Worm (Caenorhabditis elegans) whole organism, L4 larva: Measurements from ENCODE around the gene fbxc-23.

ENCODE experiments used
- F10B5.3 ChIP-seq: sonication (generic microtip); optimal IDR thresholded peaks from 2 replicates; lab custom pipeline; 2016; ENCODE audit warnings: mild to moderate bottlenecking, missing genetic modification characterization, missing compliant biosample characterization
- F37D6.2 ChIP-seq: sonication (generic microtip); optimal IDR thresholded peaks from 2 replicates; lab custom pipeline; 2016; ENCODE audit warnings: mild to moderate bottlenecking, missing genetic modification characterization, missing compliant biosample characterization
- F49E8.2 ChIP-seq: sonication (generic microtip); optimal IDR thresholded peaks from 2 replicates; lab custom pipeline; 2016; ENCODE audit warnings: missing compliant biosample characterization, mild to moderate bottlenecking, missing genetic modification characterization, borderline replicate concordance
- Y48G9A.11 ChIP-seq: fragments of 200-800 bp; sonication (Bioruptor generic); IDR thresholded peaks from 2 replicates; pipeline ENCODE4 v1.3.6; 2022; ENCODE audit warnings: missing genetic modification reagents, missing genetic modification characterization, missing compliant biosample characterization
- Y5F2A.4 ChIP-seq: fragments of 200-800 bp; sonication (Bioruptor generic); optimal IDR thresholded peaks from 2 replicates; lab custom pipeline; 2018; ENCODE audit warnings: mild to moderate bottlenecking, missing genetic modification characterization, missing compliant biosample characterization
- Y75B8A.6 ChIP-seq: fragments of 200-800 bp; sonication (Bioruptor generic); IDR thresholded peaks from 2 replicates; pipeline ENCODE4 v1.3.6; 2022; ENCODE audit warnings: missing genetic modification reagents, missing genetic modification characterization, missing compliant biosample characterization
- aha-1 ChIP-seq: fragments of 150-350 bp; peaks from one replicate; lab custom pipeline; 2014; ENCODE audit warnings: missing biosample characterization, missing genetic modification characterization
- ceh-20 ChIP-seq: fragments of 200-800 bp; sonication (Bioruptor generic); IDR thresholded peaks from 2 replicates; pipeline ENCODE4 v1.3.6; 2022; ENCODE audit warnings: missing genetic modification reagents, missing genetic modification characterization, missing compliant biosample characterization
- ceh-28 ChIP-seq: fragments of 150-350 bp; optimal IDR thresholded peaks from 2 replicates; lab custom pipeline; 2014; ENCODE audit warnings: missing biosample characterization, missing genetic modification reagents, missing genetic modification characterization
- dmd-8 ChIP-seq: fragments of 200-800 bp; sonication (Bioruptor generic); IDR thresholded peaks from 2 replicates; pipeline ENCODE4 v1.3.6; 2022; ENCODE audit warnings: missing genetic modification characterization, missing compliant biosample characterization
- dpl-1 ChIP-seq: fragments of 150-350 bp; optimal IDR thresholded peaks from 2 replicates; lab custom pipeline; 2014; ENCODE audit warnings: missing biosample characterization, missing genetic modification reagents, missing genetic modification characterization
- egl-27 ChIP-seq: sonication (generic microtip); optimal IDR thresholded peaks from 3 replicates; lab custom pipeline; 2017; ENCODE audit warnings: missing biosample characterization, missing genetic modification reagents, missing genetic modification characterization
- egl-43 ChIP-seq: fragments of 200-800 bp; sonication (Bioruptor generic); IDR thresholded peaks from 2 replicates; pipeline ENCODE4 v1.3.6; 2022; ENCODE audit warnings: missing genetic modification reagents, missing genetic modification characterization, missing compliant biosample characterization
- fkh-10 ChIP-seq: fragments of 150-350 bp; optimal IDR thresholded peaks from 2 replicates; lab custom pipeline; 2014; ENCODE audit warnings: missing biosample characterization, missing genetic modification reagents, missing genetic modification characterization
- hif-1 ChIP-seq, 2 experiments: sonication (generic microtip); optimal IDR thresholded peaks; 2 replicates each; lab custom pipeline; 2016 to 2017; ENCODE audit warnings: missing compliant biosample characterization in 2 of 2, missing genetic modification characterization in 2 of 2, missing genetic modification reagents in 2 of 2, missing genotype in 2 of 2, mild to moderate bottlenecking in 1 of 2
- hlh-30 ChIP-seq: sonication (generic microtip); optimal IDR thresholded peaks from 2 replicates; lab custom pipeline; 2017; ENCODE audit warnings: antibody characterized with exemption, mild to moderate bottlenecking, missing genetic modification characterization, missing compliant biosample characterization; ENCODE audit not compliant: insufficient read depth
- lin-1 ChIP-seq: fragments of 200-800 bp; sonication (Bioruptor generic); IDR thresholded peaks from 2 replicates; pipeline ENCODE4 v1.3.6; 2022; ENCODE audit warnings: missing genetic modification reagents, missing genetic modification characterization, missing compliant biosample characterization
- lir-3 ChIP-seq: sonication (generic microtip); optimal IDR thresholded peaks from 2 replicates; lab custom pipeline; 2016; ENCODE audit warnings: mild to moderate bottlenecking, missing genetic modification characterization, missing compliant biosample characterization
- madf-5 ChIP-seq, 2 experiments: fragments of 200-800 bp; sonication (Bioruptor generic); IDR thresholded peaks; 2 replicates each; pipeline ENCODE4 v1.3.6; 2022; ENCODE audit warnings: missing compliant biosample characterization in 2 of 2, missing genetic modification characterization in 2 of 2
- mdl-1 ChIP-seq, 2 experiments: fragments of 150-350 bp in 1 of 2; sonication (generic microtip) in 1 of 2; optimal IDR thresholded peaks; 2 replicates each; lab custom pipeline; 2014 to 2017; ENCODE audit warnings: missing biosample characterization in 2 of 2, missing genetic modification characterization in 2 of 2
- mep-1 ChIP-seq: fragments of 150-350 bp; sonication (generic microtip); optimal IDR thresholded peaks from 3 replicates; lab custom pipeline; 2014; ENCODE audit warnings: missing biosample characterization, missing genetic modification characterization
- nhr-11 ChIP-seq: fragments of 150-350 bp; optimal IDR thresholded peaks from 2 replicates; lab custom pipeline; 2014; ENCODE audit warnings: missing biosample characterization, missing genetic modification characterization
- nhr-25 ChIP-seq: sonication (generic microtip); optimal IDR thresholded peaks from 2 replicates; lab custom pipeline; 2017; ENCODE audit warnings: missing genetic modification characterization, mild to moderate bottlenecking, missing compliant biosample characterization, antibody characterized with exemption, moderate library complexity, borderline replicate concordance; ENCODE audit not compliant: insufficient read depth
- nhr-28 ChIP-seq: fragments of 150-350 bp; optimal IDR thresholded peaks from 2 replicates; lab custom pipeline; 2014; ENCODE audit warnings: missing biosample characterization, missing genetic modification characterization
- nhr-48 ChIP-seq: sonication (generic microtip); optimal IDR thresholded peaks from 2 replicates; lab custom pipeline; 2016; ENCODE audit warnings: mild to moderate bottlenecking, missing genetic modification characterization, missing compliant biosample characterization
- nhr-6 ChIP-seq: fragments of 150-350 bp; optimal IDR thresholded peaks from 2 replicates; lab custom pipeline; 2014; ENCODE audit warnings: missing biosample characterization, missing genetic modification characterization
- nhr-76 ChIP-seq: fragments of 150-350 bp; optimal IDR thresholded peaks from 2 replicates; lab custom pipeline; 2014; ENCODE audit warnings: missing biosample characterization, missing genetic modification characterization
- pha-4 ChIP-seq, 2 experiments: fragments of 150-350 bp in 1 of 2; fragments of 200-800 bp in 1 of 2; sonication (Bioruptor generic) in 1 of 2; IDR thresholded peaks in 1 of 2; optimal IDR thresholded peaks in 1 of 2; 2 replicates each; pipeline versions ENCODE4 v1.3.6 to Lab custom; 2014 to 2022; ENCODE audit warnings: missing genetic modification characterization in 2 of 2, missing genetic modification reagents in 2 of 2, missing biosample characterization in 1 of 2, missing compliant biosample characterization in 1 of 2
- php-3 ChIP-seq: fragments of 200-800 bp; sonication (Bioruptor generic); IDR thresholded peaks from 2 replicates; pipeline ENCODE4 v1.3.6; 2022; ENCODE audit warnings: missing genetic modification reagents, missing genetic modification characterization, missing compliant biosample characterization
- sdz-12 ChIP-seq: fragments of 200-800 bp; sonication (Bioruptor generic); optimal IDR thresholded peaks from 2 replicates; lab custom pipeline; 2018; ENCODE audit warnings: mild to moderate bottlenecking, missing genetic modification characterization, missing compliant biosample characterization
- set-16 ChIP-seq: fragments of 200-800 bp; sonication (Bioruptor generic); IDR thresholded peaks from 2 replicates; pipeline ENCODE4 v1.3.6; 2022; ENCODE audit warnings: missing genetic modification reagents, missing genetic modification characterization, missing compliant biosample characterization
- snpc-1.2 ChIP-seq: fragments of 200-800 bp; sonication (Bioruptor generic); IDR thresholded peaks from 2 replicates; pipeline ENCODE4 v1.3.6; 2022; ENCODE audit warnings: missing genetic modification reagents, missing genetic modification characterization, missing compliant biosample characterization
- spr-1 ChIP-seq: sonication (generic microtip); optimal IDR thresholded peaks from 2 replicates; lab custom pipeline; 2016; ENCODE audit warnings: mild to moderate bottlenecking, missing genetic modification characterization, missing compliant biosample characterization
- tag-97 ChIP-seq: fragments of 200-800 bp; sonication (Bioruptor generic); IDR thresholded peaks from 2 replicates; pipeline ENCODE4 v1.3.6; 2022; ENCODE audit warnings: missing genetic modification characterization, missing compliant biosample characterization
- zfp-2 ChIP-seq: sonication (generic microtip); optimal IDR thresholded peaks from 2 replicates; lab custom pipeline; 2016; ENCODE audit warnings: mild to moderate bottlenecking, missing genetic modification characterization, missing compliant biosample characterization
- zip-11 ChIP-seq: fragments of 200-800 bp; sonication (Bioruptor generic); IDR thresholded peaks from 2 replicates; pipeline ENCODE4 v1.3.6; 2022; ENCODE audit warnings: missing genetic modification characterization, missing compliant biosample characterization
- ztf-7 ChIP-seq: fragments of 150-350 bp; optimal IDR thresholded peaks from 2 replicates; lab custom pipeline; 2014; ENCODE audit warnings: missing biosample characterization, missing genetic modification characterization

fbxc-23 gene

DNA sequence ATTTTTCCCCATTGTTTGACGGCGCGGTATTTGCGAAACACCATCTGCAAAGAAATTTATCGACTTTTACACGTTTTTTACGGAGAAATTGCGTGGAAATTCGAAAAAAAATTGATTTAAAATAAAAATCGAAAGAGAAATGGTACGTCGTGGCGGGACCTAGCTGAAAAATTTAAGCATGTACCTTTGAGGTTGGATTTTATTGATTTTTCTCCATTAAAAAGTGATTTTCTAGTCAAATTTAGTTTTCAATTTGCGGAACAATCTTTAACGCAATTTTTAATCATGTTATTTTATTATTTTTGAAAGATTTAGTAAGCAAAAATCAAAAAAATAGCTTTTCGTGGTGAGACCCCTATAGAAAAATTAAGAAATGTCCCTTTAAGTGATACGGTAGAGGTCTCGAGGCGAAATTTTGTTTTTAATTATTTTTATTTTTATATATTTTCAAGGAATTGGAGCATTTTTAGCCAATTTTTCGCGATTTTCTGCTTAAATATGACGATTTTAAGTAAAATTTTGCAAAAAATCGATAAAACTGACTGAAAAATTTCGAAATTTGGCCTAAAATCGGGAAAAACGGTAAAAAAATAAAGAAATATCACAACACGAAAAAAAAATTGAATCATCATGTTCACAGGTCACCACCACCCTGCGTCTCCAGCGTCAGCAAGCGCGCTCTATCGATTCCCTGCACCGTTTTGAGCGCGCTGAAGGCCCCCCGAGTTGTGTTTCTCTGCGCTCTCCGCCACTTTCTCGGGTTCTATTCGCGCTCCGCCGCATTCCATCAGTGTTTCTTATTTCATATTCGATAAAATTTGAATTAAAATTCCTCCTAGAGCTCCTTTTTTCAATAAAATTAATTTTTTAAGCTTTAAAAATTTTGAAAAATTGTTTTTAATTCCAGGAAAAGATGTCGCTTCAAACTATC lies 21.1 kb downstream of the fbxc-23 start, which contains the start of the genes mrpl-37 and lin-38 (continued):
- TF ChIP-seq pha-4 (GFP tag; IDR thresholded peaks at IDR 0.05; lab: Robert Waterston, UW) (peak; percentile 39; the same call in 1 of the 2 replicates), pha-4 (tag; optimal IDR thresholded peaks at IDR 0.05; lab: Kevin White, UChicago) (no peak), nhr-28 (tag; lab: Kevin White, UChicago) (peak; percentile 29), mep-1 (peak; percentile 73), madf-5 (GFP tag; IDR thresholded peaks at IDR 0.05; lab: Robert Waterston, UW) (no peak), F49E8.2 (peak; percentile 13), fkh-10 (GFP tag; lab: Kevin White, UChicago) (peak; percentile 53), tag-97 (GFP tag; lab: Robert Waterston, UW) (no peak), nhr-25 (peak; percentile 5), ceh-20 (GFP tag; lab: Robert Waterston, UW) (no peak), spr-1 (no peak), set-16 (peak; percentile 78), lir-3 (tag; lab: Kevin White, UChicago) (no peak), egl-43 (GFP tag; lab: Robert Waterston, UW) (0 out of 2 replicates have a peak, but pooled peaks have one; percentile 47), F10B5.3 (tag; lab: Kevin White, UChicago) (no peak), Y48G9A.11 (no peak), mdl-1 (tag; optimal IDR thresholded peaks at IDR 0.05; lab: Kevin White, UChicago) (peak in 1 of 2 experiments; percentile 55), egl-27 (tag; lab: Kevin White, UChicago) (no peak), nhr-11 (tag; lab: Kevin White, UChicago) (peak; percentile 48), nhr-76 (tag; lab: Kevin White, UChicago) (no peak), aha-1 (tag; lab: Kevin White, UChicago) (peak; percentile 98), snpc-1.2 (GFP tag; lab: Robert Waterston, UW) (no peak), ceh-28 (tag; lab: Kevin White, UChicago) (no peak), Y5F2A.4 (no peak), Y75B8A.6 (GFP tag; lab: Robert Waterston, UW) (no peak), dpl-1 (GFP tag; lab: Kevin White, UChicago) (peak; percentile 68), lin-1 (no peak)

- TF ChIP-seq nhr-6 (no peak), set-16 (peak; percentile 60), aha-1 (tag; lab: Kevin White, UChicago) (peak; percentile 91)
These were observed 22.0 kb downstream of the fbxc-23 start for ce11 chrII:13574395-13574794.

DNA sequence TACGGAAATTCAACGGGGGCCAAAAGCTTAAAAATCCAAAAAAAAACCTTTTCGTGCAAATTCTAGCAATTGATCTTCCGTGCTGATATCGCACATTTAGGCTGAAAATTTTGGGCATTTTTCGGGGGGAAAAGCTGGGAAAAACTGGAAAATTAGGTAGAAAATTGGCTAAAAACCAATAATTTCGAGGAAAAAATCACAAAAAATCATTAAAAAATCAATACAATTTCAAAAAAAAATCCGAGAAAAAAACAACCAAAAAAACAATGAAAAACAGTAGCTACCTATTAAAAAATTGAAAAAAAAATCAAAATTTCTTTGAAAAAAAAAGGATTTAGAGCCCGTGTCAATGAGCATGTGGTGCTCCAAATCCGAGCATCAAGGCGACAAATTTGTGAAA lies 28.5 kb downstream of the fbxc-23 start, which contains the start of gene Y48E1B.3:
Y48E1B.3 (minus strand) TSS at position 101 of the 400 bp plus-strand sequence.
- TF ChIP-seq nhr-48 (tag; lab: Kevin White, UChicago) (no peak), Y75B8A.6 (GFP tag; lab: Robert Waterston, UW) (no peak), lir-3 (tag; lab: Kevin White, UChicago) (no peak), ztf-7 (tag; lab: Kevin White, UChicago) (no peak), zip-11 (GFP tag; lab: Robert Waterston, UW) (no peak), php-3 (GFP tag; lab: Robert Waterston, UW) (no peak), hif-1 (tag; optimal IDR thresholded peaks at IDR 0.05; lab: Kevin White, UChicago) (no peak), F37D6.2 (tag; lab: Kevin White, UChicago) (no peak), egl-27 (tag; lab: Kevin White, UChicago) (no peak), dmd-8 (GFP tag; lab: Robert Waterston, UW) (no peak), sdz-12 (no peak), zfp-2 (no peak), hlh-30 (tag; lab: Kevin White, UChicago) (no peak), nhr-76 (tag; lab: Kevin White, UChicago) (no peak), pha-4 (GFP tag; IDR thresholded peaks at IDR 0.05; lab: Robert Waterston, UW) (no peak), pha-4 (tag; optimal IDR thresholded peaks at IDR 0.05; lab: Kevin White, UChicago) (no peak)
